Worm (Caenorhabditis elegans): ENCODE measurements around the gene T14B4.9.

- TF ChIP-seq bed-2 (GFP tag; IDR thresholded peaks at IDR 0.05) (no peak), bed-1 (GFP tag; IDR thresholded peaks at IDR 0.05) (no peak), B0035.1 (tag; optimal IDR thresholded peaks at IDR 0.05) (no peak), ama-1 (optimal IDR thresholded peaks at IDR 0.05) (no peak), ama-1 (GFP tag; optimal IDR thresholded peaks at IDR 0.05) (no peak)
Observed at ce11 chrII:6729331-6729730, 4.3 kb downstream of the T14B4.9 start, which contains the start of gene T14B4.8.

All from whole organism, young adult.